Fruit fly (Drosophila melanogaster): ENCODE results near the gene ovo.

DNA sequence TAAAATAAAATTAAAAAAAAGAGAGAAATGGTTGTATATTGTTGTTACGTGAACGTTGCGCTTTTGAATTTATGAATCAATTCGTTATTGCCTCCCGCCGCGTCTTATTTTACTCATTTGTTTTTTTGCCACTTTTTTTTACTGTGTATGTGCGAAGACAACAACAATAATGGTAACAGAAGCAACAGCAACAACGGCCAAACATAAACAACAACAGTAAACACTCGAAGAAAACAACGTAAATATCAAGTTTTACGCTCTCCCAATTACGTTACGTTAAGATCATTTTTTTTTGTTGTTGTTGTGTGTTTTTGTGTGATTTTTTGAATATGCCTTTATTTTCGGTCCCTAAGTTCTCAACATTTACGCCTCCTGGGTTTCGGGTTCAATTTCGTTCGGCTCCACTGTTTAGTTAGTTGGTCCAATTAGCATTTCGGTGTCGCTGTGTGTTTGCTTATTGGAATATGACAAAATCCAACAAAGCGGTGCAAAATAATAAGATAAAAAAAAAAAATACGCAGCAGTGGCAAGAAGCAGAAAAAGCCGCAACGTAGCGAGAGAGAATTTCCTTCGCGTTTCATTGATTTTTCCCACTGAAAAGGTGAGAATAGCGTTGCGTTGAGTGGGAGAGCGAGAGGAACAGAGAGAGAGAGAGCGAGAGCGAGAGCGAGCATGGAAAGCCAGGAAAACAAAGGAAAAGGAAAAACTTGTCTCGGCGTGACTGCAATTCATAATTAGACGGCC, 38.1 kb downstream of the ovo start:
- TF ChIP-seq CG8478 (optimal IDR thresholded peaks at IDR 0.05) (no peak), EcR (GFP tag; optimal IDR thresholded peaks at IDR 0.05) (no peak)

Measured in whole organism.